Worm (Caenorhabditis elegans) whole organism, L2 larva: ENCODE data around the gene F41G3.6.
"Not testable (repeated sequence)": the region's sequence is repeated elsewhere in the genome, so short reads cannot be mapped to it uniquely, and the experiment has no call there.

Source experiments
- C34F6.9 ChIP-seq: fragments of 150-350 bp; optimal IDR thresholded peaks from 2 replicates; lab custom pipeline; 2014; ENCODE audit warnings: missing biosample characterization, missing genetic modification characterization
- F13H6.1 ChIP-seq: sonication (generic microtip); optimal IDR thresholded peaks from 2 replicates; lab custom pipeline; 2016; ENCODE audit warnings: missing genetic modification characterization, missing compliant biosample characterization
- Y55F3AM.14 ChIP-seq: fragments of 200-800 bp; sonication (Bioruptor generic); optimal IDR thresholded peaks from 2 replicates; lab custom pipeline; 2018; ENCODE audit warnings: mild to moderate bottlenecking, missing genetic modification characterization, missing compliant biosample characterization
- ZK546.5 ChIP-seq: sonication (generic microtip); optimal IDR thresholded peaks from 2 replicates; lab custom pipeline; 2017; ENCODE audit warnings: missing biosample characterization, missing genetic modification characterization
- alr-1 ChIP-seq: fragments of 150-350 bp; optimal IDR thresholded peaks from 2 replicates; lab custom pipeline; 2014; ENCODE audit warnings: missing biosample characterization, missing genetic modification characterization
- aly-2 ChIP-seq: fragments of 150-350 bp; optimal IDR thresholded peaks from 2 replicates; lab custom pipeline; 2014; ENCODE audit warnings: missing biosample characterization, missing genetic modification characterization
- ama-1 ChIP-seq: fragments of 150-350 bp; optimal IDR thresholded peaks from 2 replicates; lab custom pipeline; 2018; ENCODE audit warnings: inconsistent platforms
- blmp-1 ChIP-seq: sonication (generic microtip); optimal IDR thresholded peaks from 2 replicates; lab custom pipeline; 2017; ENCODE audit warnings: missing genetic modification characterization, mild to moderate bottlenecking, missing compliant biosample characterization, antibody characterized with exemption, moderate library complexity; ENCODE audit not compliant: insufficient read depth
- ceh-16 ChIP-seq: fragments of 150-350 bp; optimal IDR thresholded peaks from 2 replicates; lab custom pipeline; 2014; ENCODE audit warnings: missing biosample characterization, missing genetic modification characterization
- ceh-82 ChIP-seq: fragments of 150-350 bp; optimal IDR thresholded peaks from 2 replicates; lab custom pipeline; 2014; ENCODE audit warnings: missing biosample characterization, missing genetic modification characterization
- crh-2 ChIP-seq: sonication (generic microtip); optimal IDR thresholded peaks from 2 replicates; lab custom pipeline; 2017; ENCODE audit warnings: missing biosample characterization, missing genetic modification characterization
- dmd-4 ChIP-seq: sonication (generic microtip); optimal IDR thresholded peaks from 2 replicates; lab custom pipeline; 2017; ENCODE audit warnings: missing biosample characterization, missing genetic modification characterization
- egl-27 ChIP-seq: sonication (generic microtip); optimal IDR thresholded peaks from 3 replicates; lab custom pipeline; 2017; ENCODE audit warnings: missing biosample characterization, missing genetic modification reagents, missing genetic modification characterization
- elt-3 ChIP-seq: sonication (generic microtip); optimal IDR thresholded peaks from 2 replicates; lab custom pipeline; 2017; ENCODE audit warnings: missing biosample characterization, missing genetic modification characterization
- fos-1 ChIP-seq: fragments of 150-350 bp; optimal IDR thresholded peaks from 2 replicates; lab custom pipeline; 2014; ENCODE audit warnings: missing biosample characterization, missing genetic modification characterization
- gmeb-1 ChIP-seq: fragments of 150-350 bp; optimal IDR thresholded peaks from 2 replicates; lab custom pipeline; 2014; ENCODE audit warnings: missing biosample characterization, missing genetic modification characterization
- lin-11 ChIP-seq: fragments of 150-350 bp; sonication (generic microtip); optimal IDR thresholded peaks from 2 replicates; lab custom pipeline; 2014; ENCODE audit warnings: missing biosample characterization, missing genetic modification characterization, inconsistent platforms, mixed read lengths
- lin-13 ChIP-seq: fragments of 150-350 bp; optimal IDR thresholded peaks from 2 replicates; lab custom pipeline; 2014; ENCODE audit warnings: missing biosample characterization, missing genetic modification reagents, missing genetic modification characterization
- lin-39 ChIP-seq: fragments of 150-350 bp; optimal IDR thresholded peaks from 2 replicates; lab custom pipeline; 2014; ENCODE audit warnings: missing biosample characterization, missing genetic modification reagents, missing genetic modification characterization
- lsy-2 ChIP-seq, 2 experiments: fragments of 150-350 bp in 1 of 2; sonication (generic microtip) in 1 of 2; optimal IDR thresholded peaks; 2 replicates each; lab custom pipeline; 2014 to 2017; ENCODE audit warnings: missing biosample characterization in 2 of 2, missing genetic modification characterization in 2 of 2
- mab-5 ChIP-seq: fragments of 150-350 bp; optimal IDR thresholded peaks from 2 replicates; lab custom pipeline; 2014; ENCODE audit warnings: missing biosample characterization, missing genetic modification characterization
- mbf-1 ChIP-seq: sonication (generic microtip); optimal IDR thresholded peaks from 2 replicates; lab custom pipeline; 2017; ENCODE audit warnings: missing biosample characterization, missing genetic modification characterization
- mdl-1 ChIP-seq, 2 experiments: fragments of 150-350 bp in 1 of 2; sonication (generic microtip) in 1 of 2; optimal IDR thresholded peaks; 2 replicates each; lab custom pipeline; 2017; ENCODE audit warnings: missing biosample characterization in 2 of 2, missing genetic modification characterization in 2 of 2
- nhr-11 ChIP-seq: fragments of 150-350 bp; optimal IDR thresholded peaks from 2 replicates; lab custom pipeline; 2014; ENCODE audit warnings: missing biosample characterization, missing genetic modification characterization
- nhr-12 ChIP-seq: fragments of 150-350 bp; optimal IDR thresholded peaks from 2 replicates; lab custom pipeline; 2014; ENCODE audit warnings: missing biosample characterization, missing genetic modification characterization
- nhr-129 ChIP-seq: fragments of 150-350 bp; optimal IDR thresholded peaks from 2 replicates; lab custom pipeline; 2014; ENCODE audit warnings: missing biosample characterization, missing genetic modification characterization
- nhr-21 ChIP-seq: fragments of 150-350 bp; optimal IDR thresholded peaks from 2 replicates; lab custom pipeline; 2014; ENCODE audit warnings: missing biosample characterization, missing genetic modification characterization
- nhr-23 ChIP-seq: fragments of 150-350 bp; optimal IDR thresholded peaks from 2 replicates; lab custom pipeline; 2014; ENCODE audit warnings: missing biosample characterization, missing genetic modification reagents, missing genetic modification characterization
- nhr-237 ChIP-seq: fragments of 150-350 bp; optimal IDR thresholded peaks from 2 replicates; lab custom pipeline; 2014; ENCODE audit warnings: missing biosample characterization, missing genetic modification characterization
- nhr-6 ChIP-seq: fragments of 150-350 bp; optimal IDR thresholded peaks from 2 replicates; lab custom pipeline; 2014; ENCODE audit warnings: missing biosample characterization, missing genetic modification characterization
- nhr-77 ChIP-seq: fragments of 150-350 bp; optimal IDR thresholded peaks from 2 replicates; lab custom pipeline; 2014; ENCODE audit warnings: missing biosample characterization, missing genetic modification characterization
- skn-1 ChIP-seq: sonication (generic microtip); optimal IDR thresholded peaks from 2 replicates; lab custom pipeline; 2017; ENCODE audit warnings: missing biosample characterization, missing genetic modification characterization
- sma-3 ChIP-seq: sonication (generic microtip); optimal IDR thresholded peaks from 2 replicates; lab custom pipeline; 2016; ENCODE audit warnings: missing genetic modification reagents, missing genetic modification characterization, missing compliant biosample characterization
- sma-9 ChIP-seq, 2 experiments: fragments of 150-350 bp in 1 of 2; sonication (generic microtip) in 1 of 2; optimal IDR thresholded peaks; 2 replicates each; lab custom pipeline; 2014 to 2016; ENCODE audit warnings: missing genetic modification characterization in 2 of 2, mild to moderate bottlenecking in 1 of 2, missing biosample characterization in 1 of 2, missing compliant biosample characterization in 1 of 2, missing genetic modification reagents in 1 of 2, moderate library complexity in 1 of 2
- snpc-4 ChIP-seq: fragments of 150-350 bp; optimal IDR thresholded peaks from 2 replicates; lab custom pipeline; 2014; ENCODE audit warnings: missing biosample characterization, missing genetic modification characterization
- unc-39 ChIP-seq: fragments of 150-350 bp; optimal IDR thresholded peaks from 2 replicates; lab custom pipeline; 2014; ENCODE audit warnings: missing biosample characterization, missing genetic modification characterization
- unc-55 ChIP-seq: fragments of 150-350 bp; sonication (generic microtip); optimal IDR thresholded peaks from 3 replicates; lab custom pipeline; 2014; ENCODE audit warnings: missing biosample characterization, missing genetic modification reagents, missing genetic modification characterization
- unc-62 ChIP-seq: fragments of 150-350 bp; optimal IDR thresholded peaks from 2 replicates; lab custom pipeline; 2014; ENCODE audit warnings: missing biosample characterization, missing genetic modification reagents, missing genetic modification characterization
- zag-1 ChIP-seq: fragments of 150-350 bp; optimal IDR thresholded peaks from 2 replicates; lab custom pipeline; 2014; ENCODE audit warnings: missing biosample characterization, missing genetic modification characterization
- ztf-1 ChIP-seq: fragments of 200-800 bp; sonication (Bioruptor generic); conservative IDR thresholded peaks from 2 replicates; pipeline ENCODE4 v1.3.6; 2022; ENCODE audit warnings: missing genetic modification characterization, missing compliant biosample characterization
- ztf-11 ChIP-seq: sonication (generic microtip); optimal IDR thresholded peaks from 2 replicates; lab custom pipeline; 2017; ENCODE audit warnings: missing biosample characterization, missing genetic modification characterization
- ztf-4 ChIP-seq: fragments of 150-350 bp; optimal IDR thresholded peaks from 2 replicates; lab custom pipeline; 2014; ENCODE audit warnings: missing biosample characterization, missing genetic modification characterization

The F41G3.6 gene

ce11 chrII:6768014-6768413 lies 25.3 kb downstream of the F41G3.6 start, which contains the start of gene F41G3.18:
F41G3.18 (plus strand) TSS chrII:6768314.
- no peak for TF ChIP-seq lin-11
- TF ChIP-seq fos-1, result peak; percentile 35

ce11 chrII:6770030-6770429 lies 27.3 kb downstream of the F41G3.6 start:
- TF ChIP-seq ama-1 (no peak), F13H6.1 (tag; lab: Kevin White, UChicago) (no peak), nhr-23 (tag; lab: Kevin White, UChicago) (no peak), mdl-1 (tag; optimal IDR thresholded peaks at IDR 0.05; lab: Kevin White, UChicago) (no peak), lin-13 (GFP tag; lab: Kevin White, UChicago) (no peak), lin-39 (tag; lab: Kevin White, UChicago) (no peak), nhr-237 (tag; lab: Kevin White, UChicago) (no peak), mbf-1 (tag; lab: Kevin White, UChicago) (no peak), nhr-129 (tag; lab: Kevin White, UChicago) (no peak), unc-55 (GFP tag; lab: Kevin White, UChicago) (no peak), fos-1 (no peak), snpc-4 (tag; lab: Kevin White, UChicago) (no peak), nhr-11 (tag; lab: Kevin White, UChicago) (no peak)

ce11 chrII:6772482-6772881 lies 29.8 kb downstream of the F41G3.6 start:
- TF ChIP-seq lin-39 (tag; lab: Kevin White, UChicago) (no peak), nhr-6 (tag; lab: Kevin White, UChicago) (no peak), lin-11 (no peak), crh-2 (no peak), aly-2 (tag; lab: Kevin White, UChicago) (no peak), ztf-1 (no peak), unc-62 (GFP tag; lab: Kevin White, UChicago) (no peak)

ce11 chrII:6775076-6775475 lies 32.4 kb downstream of the F41G3.6 start, which contains the start of gene agr-1:
agr-1 (minus strand) TSS chrII:6775176.
- not testable (repeated sequence) for TF ChIP-seq gmeb-1, snpc-4, skn-1 (tag; lab: Kevin White, UChicago)

- TF ChIP-seq egl-27 (tag; lab: Kevin White, UChicago) (no peak), nhr-77 (tag; lab: Kevin White, UChicago) (no peak), nhr-12 (no peak), ztf-1 (no peak), ceh-82 (tag; lab: Kevin White, UChicago) (no peak), lin-11 (no peak), F13H6.1 (tag; lab: Kevin White, UChicago) (peak; percentile 73), Y55F3AM.14 (GFP tag; lab: Kevin White, UChicago) (no peak), C34F6.9 (tag; lab: Kevin White, UChicago) (peak; percentile 75), sma-3 (peak; percentile 77), unc-39 (no peak), nhr-23 (tag; lab: Kevin White, UChicago) (no peak), ceh-16 (tag; lab: Kevin White, UChicago) (no peak), mab-5 (tag; lab: Kevin White, UChicago) (no peak), dmd-4 (no peak), sma-9 (GFP tag; optimal IDR thresholded peaks at IDR 0.05; lab: Kevin White, UChicago) (peak; percentile 75), sma-9 (tag; optimal IDR thresholded peaks at IDR 0.05; lab: Kevin White, UChicago) (no peak), blmp-1 (no peak), lin-13 (GFP tag; lab: Kevin White, UChicago) (peak; percentile 57), elt-3 (tag; lab: Kevin White, UChicago) (no peak), lin-39 (tag; lab: Kevin White, UChicago) (no peak), ztf-4 (tag; lab: Kevin White, UChicago) (peak; percentile 7), unc-55 (GFP tag; lab: Kevin White, UChicago) (peak; percentile 73), aly-2 (tag; lab: Kevin White, UChicago) (no peak), ZK546.5 (tag; lab: Kevin White, UChicago) (no peak), ama-1 (no peak), nhr-21 (tag; lab: Kevin White, UChicago) (peak; percentile 56), alr-1 (tag; lab: Kevin White, UChicago) (no peak), gmeb-1 (tag; lab: Kevin White, UChicago) (peak; percentile 84), crh-2 (peak; percentile 58), mdl-1 (tag; optimal IDR thresholded peaks at IDR 0.05; lab: Kevin White, UChicago) (no peak), nhr-6 (tag; lab: Kevin White, UChicago) (peak; percentile 17), nhr-237 (tag; lab: Kevin White, UChicago) (no peak), zag-1 (tag; lab: Kevin White, UChicago) (no peak), lsy-2 (tag; optimal IDR thresholded peaks at IDR 0.05; lab: Kevin White, UChicago) (peak in 1 of 2 experiments; percentile 85), nhr-129 (tag; lab: Kevin White, UChicago) (peak; percentile 37), ztf-11 (tag; lab: Kevin White, UChicago) (no peak), snpc-4 (tag; lab: Kevin White, UChicago) (no peak)
Measured at ce11 chrII:6776418-6777034, 33.8 kb downstream of the F41G3.6 start, which contains the start of gene ssup-72. ssup-72 (plus strand) TSS chrII:6776598.
